Fruit fly (Drosophila melanogaster): ENCODE measurements around the gene CG6908.

CG6908 gene

DNA sequence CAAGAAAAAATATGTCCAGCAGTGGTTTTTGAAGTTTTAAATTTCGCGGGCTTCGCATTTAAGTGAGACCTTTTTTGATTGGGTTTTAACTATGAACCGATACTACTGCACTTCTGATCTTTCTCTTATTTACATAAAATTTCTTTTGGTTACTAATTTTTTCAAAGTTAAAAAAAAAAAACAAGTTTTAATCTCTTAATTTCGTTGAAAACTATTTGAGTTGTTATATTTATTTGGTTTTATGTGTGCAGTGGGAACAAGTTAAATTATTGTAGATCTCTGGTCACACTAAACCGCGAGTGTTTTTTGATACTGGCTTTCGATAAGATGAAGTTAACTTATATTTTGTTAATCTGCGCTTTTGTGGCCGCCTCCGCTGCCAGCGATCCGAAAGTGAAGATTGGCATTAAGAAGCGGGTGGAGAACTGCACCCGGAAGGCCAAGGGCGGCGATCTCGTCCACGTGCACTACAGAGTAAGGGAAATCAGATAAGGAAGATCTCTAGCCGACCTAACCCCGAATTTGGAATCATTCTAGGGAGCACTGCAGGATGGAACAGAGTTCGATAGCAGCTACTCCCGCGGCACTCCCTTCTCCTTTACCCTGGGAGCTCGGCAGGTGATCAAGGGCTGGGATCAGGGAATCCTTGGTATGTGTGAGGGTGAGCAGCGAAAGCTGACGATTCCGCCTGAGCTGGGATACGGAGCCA, 15.7 kb downstream of the CG6908 start, which contains the start of gene CG14715 (continued):
- TF ChIP-seq Atf-2 (GFP tag; optimal IDR thresholded peaks at IDR 0.05) = no peak
- peak; percentile 39 for TF ChIP-seq Side (GFP tag; optimal IDR thresholded peaks at IDR 0.05)
- no peak for TF ChIP-seq kah (GFP tag; optimal IDR thresholded peaks at IDR 0.05)
- TF ChIP-seq jing (GFP tag; optimal IDR thresholded peaks at IDR 0.05) = no peak
- TF ChIP-seq CG9797 (GFP tag; optimal IDR thresholded peaks at IDR 0.05) = peak; percentile 80
- TF ChIP-seq chm (GFP tag; IDR thresholded peaks at IDR 0.05) = no peak
- TF ChIP-seq CG11456 (GFP tag; IDR thresholded peaks at IDR 0.05) = no peak
- no peak for TF ChIP-seq abd-A (tag; optimal IDR thresholded peaks at IDR 0.05)
- peak; percentile 89 for TF ChIP-seq Dp (GFP tag; optimal IDR thresholded peaks at IDR 0.05)
- peak; percentile 14 for TF ChIP-seq slp2 (GFP tag; optimal IDR thresholded peaks at IDR 0.05)
- no peak for TF ChIP-seq CG7928 (GFP tag; optimal IDR thresholded peaks at IDR 0.05)
- TF ChIP-seq mld (GFP tag; IDR thresholded peaks at IDR 0.05; ENCODE audit: partially characterized antibody) = no peak
- TF ChIP-seq bowl (GFP tag; IDR thresholded peaks at IDR 0.05) = no peak
- peak; percentile 41 for TF ChIP-seq CG15696 (tag; optimal IDR thresholded peaks at IDR 0.05)
- peak; percentile 85 for TF ChIP-seq gfzf (GFP tag; optimal IDR thresholded peaks at IDR 0.05)
- peak; percentile 25 for TF ChIP-seq CG12942 (GFP tag; optimal IDR thresholded peaks at IDR 0.05)
- TF ChIP-seq CG7987 (GFP tag; optimal IDR thresholded peaks at IDR 0.05) = no peak
- no peak for TF ChIP-seq Hr78 (GFP tag; optimal IDR thresholded peaks at IDR 0.05)
- TF ChIP-seq Vsx1 (GFP tag; optimal IDR thresholded peaks at IDR 0.05) = no peak
- TF ChIP-seq slou (GFP tag; optimal IDR thresholded peaks at IDR 0.05) = no peak
- no peak for TF ChIP-seq CG2889 (GFP tag; IDR thresholded peaks at IDR 0.05)
- TF ChIP-seq CG2129 (GFP tag; IDR thresholded peaks at IDR 0.05; ENCODE audit: partially characterized antibody) = no peak
- no peak for TF ChIP-seq CG5953 (GFP tag; IDR thresholded peaks at IDR 0.05)
- no peak for TF ChIP-seq CG4282 (GFP tag; optimal IDR thresholded peaks at IDR 0.05)
- peak; percentile 46 for TF ChIP-seq CG8290 (GFP tag; optimal IDR thresholded peaks at IDR 0.05)
- no peak for TF ChIP-seq CG8290 (tag; optimal IDR thresholded peaks at IDR 0.05)
- peak; percentile 34 to 63 for TF ChIP-seq Pdp1 (GFP tag; optimal IDR thresholded peaks at IDR 0.05)
- TF ChIP-seq CG2875 (GFP tag; optimal IDR thresholded peaks at IDR 0.05) = no peak
- no peak for TF ChIP-seq pfk (GFP tag; optimal IDR thresholded peaks at IDR 0.05)
- TF ChIP-seq CG8388 (GFP tag; optimal IDR thresholded peaks at IDR 0.05) = peak; percentile 34
- TF ChIP-seq CG3281 (GFP tag; optimal IDR thresholded peaks at IDR 0.05) = no peak
- TF ChIP-seq CG4360 (GFP tag; IDR thresholded peaks at IDR 0.05) = no peak
- no peak for TF ChIP-seq eve (GFP tag; optimal IDR thresholded peaks at IDR 0.05)
- TF ChIP-seq ATbp (GFP tag; optimal IDR thresholded peaks at IDR 0.05) = no peak
- TF ChIP-seq CG3838 (GFP tag; optimal IDR thresholded peaks at IDR 0.05) = no peak
- no peak for TF ChIP-seq CG34224 (GFP tag; IDR thresholded peaks at IDR 0.05; ENCODE audit: partially characterized antibody)
- TF ChIP-seq CG13123 (GFP tag; optimal IDR thresholded peaks at IDR 0.05) = no peak
- no peak for TF ChIP-seq sna (GFP tag; IDR thresholded peaks at IDR 0.05; ENCODE audit: partially characterized antibody)
- no peak for TF ChIP-seq vnd (GFP tag; IDR thresholded peaks at IDR 0.05; ENCODE audit: partially characterized antibody)
- peak; percentile 63 for TF ChIP-seq Sry-δ (GFP tag; optimal IDR thresholded peaks at IDR 0.05)
- TF ChIP-seq CG31224 (GFP tag; IDR thresholded peaks at IDR 0.05) = no peak
- TF ChIP-seq sr (GFP tag; IDR thresholded peaks at IDR 0.05) = no peak
- TF ChIP-seq run (tag; optimal IDR thresholded peaks at IDR 0.05) = no peak
- TF ChIP-seq Fer1 (GFP tag; optimal IDR thresholded peaks at IDR 0.05) = peak; percentile 7
- TF ChIP-seq CG30020 (tag; optimal IDR thresholded peaks at IDR 0.05) = peak; percentile 55
- no peak for TF ChIP-seq otp (GFP tag; IDR thresholded peaks at IDR 0.05)
- peak; percentile 64 for TF ChIP-seq ranshi (GFP tag; IDR thresholded peaks at IDR 0.05)
- TF ChIP-seq Mad (GFP tag; optimal IDR thresholded peaks at IDR 0.05) = no peak
- TF ChIP-seq CG15479 (GFP tag; optimal IDR thresholded peaks at IDR 0.05) = no peak
- TF ChIP-seq kay (GFP tag; optimal IDR thresholded peaks at IDR 0.05) = peak; percentile 11
